Worm (Caenorhabditis elegans) whole organism, L2 larva: ENCODE results near the gene C01G12.5.

Experiments
- C34F6.9 ChIP-seq: fragments of 150-350 bp; optimal IDR thresholded peaks from 2 replicates; lab custom pipeline; 2014; ENCODE audit warnings: missing biosample characterization, missing genetic modification characterization
- F13H6.1 ChIP-seq: sonication (generic microtip); optimal IDR thresholded peaks from 2 replicates; lab custom pipeline; 2016; ENCODE audit warnings: missing genetic modification characterization, missing compliant biosample characterization
- R02D3.7 ChIP-seq: fragments of 150-350 bp; optimal IDR thresholded peaks from 2 replicates; lab custom pipeline; 2014; ENCODE audit warnings: missing biosample characterization, missing genetic modification characterization
- Y55F3AM.14 ChIP-seq: fragments of 200-800 bp; sonication (Bioruptor generic); optimal IDR thresholded peaks from 2 replicates; lab custom pipeline; 2018; ENCODE audit warnings: mild to moderate bottlenecking, missing genetic modification characterization, missing compliant biosample characterization
- ZK546.5 ChIP-seq: sonication (generic microtip); optimal IDR thresholded peaks from 2 replicates; lab custom pipeline; 2017; ENCODE audit warnings: missing biosample characterization, missing genetic modification characterization
- ama-1 ChIP-seq: fragments of 150-350 bp; optimal IDR thresholded peaks from 2 replicates; lab custom pipeline; 2018; ENCODE audit warnings: inconsistent platforms
- blmp-1 ChIP-seq: sonication (generic microtip); optimal IDR thresholded peaks from 2 replicates; lab custom pipeline; 2017; ENCODE audit warnings: missing genetic modification characterization, mild to moderate bottlenecking, missing compliant biosample characterization, antibody characterized with exemption, moderate library complexity; ENCODE audit not compliant: insufficient read depth
- ceh-16 ChIP-seq: fragments of 150-350 bp; optimal IDR thresholded peaks from 2 replicates; lab custom pipeline; 2014; ENCODE audit warnings: missing biosample characterization, missing genetic modification characterization
- crh-2 ChIP-seq: sonication (generic microtip); optimal IDR thresholded peaks from 2 replicates; lab custom pipeline; 2017; ENCODE audit warnings: missing biosample characterization, missing genetic modification characterization
- fos-1 ChIP-seq: fragments of 150-350 bp; optimal IDR thresholded peaks from 2 replicates; lab custom pipeline; 2014; ENCODE audit warnings: missing biosample characterization, missing genetic modification characterization
- gmeb-1 ChIP-seq: fragments of 150-350 bp; optimal IDR thresholded peaks from 2 replicates; lab custom pipeline; 2014; ENCODE audit warnings: missing biosample characterization, missing genetic modification characterization
- lin-13 ChIP-seq: fragments of 150-350 bp; optimal IDR thresholded peaks from 2 replicates; lab custom pipeline; 2014; ENCODE audit warnings: missing biosample characterization, missing genetic modification reagents, missing genetic modification characterization
- lsy-2 ChIP-seq, 2 experiments: fragments of 150-350 bp in 1 of 2; sonication (generic microtip) in 1 of 2; optimal IDR thresholded peaks; 2 replicates each; lab custom pipeline; 2014 to 2017; ENCODE audit warnings: missing biosample characterization in 2 of 2, missing genetic modification characterization in 2 of 2
- mab-5 ChIP-seq: fragments of 150-350 bp; optimal IDR thresholded peaks from 2 replicates; lab custom pipeline; 2014; ENCODE audit warnings: missing biosample characterization, missing genetic modification characterization
- mbf-1 ChIP-seq: sonication (generic microtip); optimal IDR thresholded peaks from 2 replicates; lab custom pipeline; 2017; ENCODE audit warnings: missing biosample characterization, missing genetic modification characterization
- mdl-1 ChIP-seq, 2 experiments: fragments of 150-350 bp in 1 of 2; sonication (generic microtip) in 1 of 2; optimal IDR thresholded peaks; 2 replicates each; lab custom pipeline; 2017; ENCODE audit warnings: missing biosample characterization in 2 of 2, missing genetic modification characterization in 2 of 2
- nhr-10 ChIP-seq: sonication (generic microtip); optimal IDR thresholded peaks from 2 replicates; lab custom pipeline; 2017; ENCODE audit warnings: missing biosample characterization, missing genetic modification characterization
- nhr-11 ChIP-seq: fragments of 150-350 bp; optimal IDR thresholded peaks from 2 replicates; lab custom pipeline; 2014; ENCODE audit warnings: missing biosample characterization, missing genetic modification characterization
- nhr-12 ChIP-seq: fragments of 150-350 bp; optimal IDR thresholded peaks from 2 replicates; lab custom pipeline; 2014; ENCODE audit warnings: missing biosample characterization, missing genetic modification characterization
- nhr-129 ChIP-seq: fragments of 150-350 bp; optimal IDR thresholded peaks from 2 replicates; lab custom pipeline; 2014; ENCODE audit warnings: missing biosample characterization, missing genetic modification characterization
- nhr-21 ChIP-seq: fragments of 150-350 bp; optimal IDR thresholded peaks from 2 replicates; lab custom pipeline; 2014; ENCODE audit warnings: missing biosample characterization, missing genetic modification characterization
- nhr-237 ChIP-seq: fragments of 150-350 bp; optimal IDR thresholded peaks from 2 replicates; lab custom pipeline; 2014; ENCODE audit warnings: missing biosample characterization, missing genetic modification characterization
- nhr-25 ChIP-seq: fragments of 150-350 bp; sonication (generic microtip); optimal IDR thresholded peaks from 3 replicates; lab custom pipeline; 2014; ENCODE audit warnings: missing biosample characterization, missing genetic modification characterization
- nhr-6 ChIP-seq: fragments of 150-350 bp; optimal IDR thresholded peaks from 2 replicates; lab custom pipeline; 2014; ENCODE audit warnings: missing biosample characterization, missing genetic modification characterization
- nhr-77 ChIP-seq: fragments of 150-350 bp; optimal IDR thresholded peaks from 2 replicates; lab custom pipeline; 2014; ENCODE audit warnings: missing biosample characterization, missing genetic modification characterization
- sem-4 ChIP-seq: fragments of 150-350 bp; optimal IDR thresholded peaks from 2 replicates; lab custom pipeline; 2014; ENCODE audit warnings: missing biosample characterization, missing genetic modification reagents, missing genetic modification characterization
- sma-3 ChIP-seq: sonication (generic microtip); optimal IDR thresholded peaks from 2 replicates; lab custom pipeline; 2016; ENCODE audit warnings: missing genetic modification reagents, missing genetic modification characterization, missing compliant biosample characterization
- sma-9 ChIP-seq, 2 experiments: fragments of 150-350 bp in 1 of 2; sonication (generic microtip) in 1 of 2; optimal IDR thresholded peaks; 2 replicates each; lab custom pipeline; 2014 to 2016; ENCODE audit warnings: missing genetic modification characterization in 2 of 2, mild to moderate bottlenecking in 1 of 2, missing biosample characterization in 1 of 2, missing compliant biosample characterization in 1 of 2, missing genetic modification reagents in 1 of 2, moderate library complexity in 1 of 2
- snpc-4 ChIP-seq: fragments of 150-350 bp; optimal IDR thresholded peaks from 2 replicates; lab custom pipeline; 2014; ENCODE audit warnings: missing biosample characterization, missing genetic modification characterization
- unc-39 ChIP-seq: fragments of 150-350 bp; optimal IDR thresholded peaks from 2 replicates; lab custom pipeline; 2014; ENCODE audit warnings: missing biosample characterization, missing genetic modification characterization
- unc-55 ChIP-seq: fragments of 150-350 bp; sonication (generic microtip); optimal IDR thresholded peaks from 3 replicates; lab custom pipeline; 2014; ENCODE audit warnings: missing biosample characterization, missing genetic modification reagents, missing genetic modification characterization
- unc-62 ChIP-seq: fragments of 150-350 bp; optimal IDR thresholded peaks from 2 replicates; lab custom pipeline; 2014; ENCODE audit warnings: missing biosample characterization, missing genetic modification reagents, missing genetic modification characterization
- zag-1 ChIP-seq: fragments of 150-350 bp; optimal IDR thresholded peaks from 2 replicates; lab custom pipeline; 2014; ENCODE audit warnings: missing biosample characterization, missing genetic modification characterization
- ztf-1 ChIP-seq: fragments of 200-800 bp; sonication (Bioruptor generic); conservative IDR thresholded peaks from 2 replicates; pipeline ENCODE4 v1.3.6; 2022; ENCODE audit warnings: missing genetic modification characterization, missing compliant biosample characterization
- ztf-11 ChIP-seq: sonication (generic microtip); optimal IDR thresholded peaks from 2 replicates; lab custom pipeline; 2017; ENCODE audit warnings: missing biosample characterization, missing genetic modification characterization
- ztf-4 ChIP-seq: fragments of 150-350 bp; optimal IDR thresholded peaks from 2 replicates; lab custom pipeline; 2014; ENCODE audit warnings: missing biosample characterization, missing genetic modification characterization

Gene C01G12.5

ce11 chrII:14567811-14568210, 19.5 kb downstream of the C01G12.5 start:
- TF ChIP-seq mbf-1 (no peak), mab-5 (tag; lab: Kevin White, UChicago) (no peak), sma-3 (GFP tag; lab: Kevin White, UChicago) (no peak), ceh-16 (tag; lab: Kevin White, UChicago) (no peak), unc-39 (tag; lab: Kevin White, UChicago) (no peak), nhr-10 (no peak), nhr-237 (tag; lab: Kevin White, UChicago) (no peak), sem-4 (no peak), C34F6.9 (tag; lab: Kevin White, UChicago) (no peak), nhr-129 (tag; lab: Kevin White, UChicago) (no peak), nhr-6 (tag; lab: Kevin White, UChicago) (no peak), nhr-12 (tag; lab: Kevin White, UChicago) (no peak)

DNA sequence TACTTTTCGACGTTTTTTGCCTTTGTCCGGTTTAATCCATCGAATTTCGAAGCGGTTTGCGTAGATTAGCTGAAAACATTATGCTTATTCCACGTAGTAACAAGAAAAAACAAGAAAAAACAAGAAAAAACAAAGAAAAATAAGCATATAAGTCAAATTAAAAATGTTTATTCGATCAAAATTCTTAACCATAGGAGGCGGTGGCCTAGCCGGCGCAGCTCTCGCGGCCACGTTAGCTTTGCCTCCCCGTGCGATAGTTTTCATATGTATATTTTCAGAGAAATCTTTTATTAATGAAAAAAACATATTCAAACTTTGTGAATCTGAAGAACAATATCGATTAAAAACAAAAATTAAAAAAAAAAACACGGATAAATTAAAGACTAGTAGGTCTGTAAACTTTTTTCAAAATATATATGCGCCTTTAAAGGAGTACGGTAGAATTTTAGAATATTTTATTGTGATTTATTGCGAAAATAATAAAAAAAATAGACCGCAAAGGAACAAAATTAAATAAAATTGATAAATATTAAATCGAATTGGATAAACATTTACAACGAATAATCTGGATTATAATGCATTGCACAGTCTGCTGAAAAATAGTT, 23.4 kb downstream of the C01G12.5 start:
- TF ChIP-seq sma-3 (GFP tag; lab: Kevin White, UChicago): peak; percentile 27
- peak; percentile 23 for TF ChIP-seq unc-55 (GFP tag; lab: Kevin White, UChicago)
- TF ChIP-seq lsy-2 (tag; optimal IDR thresholded peaks at IDR 0.05; lab: Kevin White, UChicago): peak; percentile 16 to 93

DNA sequence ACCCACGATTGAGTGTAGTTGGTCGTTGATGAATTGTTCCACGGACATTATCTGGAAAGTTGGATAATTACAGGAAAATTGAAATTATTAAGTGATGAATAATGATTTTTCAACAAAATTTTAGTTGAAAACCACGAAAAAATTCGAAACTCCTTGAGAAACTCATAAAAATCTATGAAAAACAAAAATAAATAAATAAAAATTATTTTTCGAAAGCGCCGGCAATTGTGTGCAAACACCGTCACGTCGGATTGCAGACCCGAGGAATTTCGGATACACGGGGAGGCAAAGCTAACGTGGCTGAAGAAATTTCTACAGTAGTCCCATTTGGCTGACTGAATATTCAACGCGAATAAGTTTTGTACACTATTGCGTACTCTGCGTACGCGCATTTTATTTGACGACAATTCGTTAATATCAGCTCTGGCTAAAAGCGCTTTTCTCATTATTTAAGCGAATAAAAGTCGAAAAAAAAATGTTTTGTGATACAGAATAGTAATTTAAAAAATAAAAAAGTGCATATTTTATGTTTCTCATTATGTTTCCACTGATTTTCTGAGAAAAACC, 25.7 kb downstream of the C01G12.5 start, which contains the start of gene mog-4:
Gene mog-4 (minus strand): TSS at position 51 of the 567 bp plus-strand sequence.
- TF ChIP-seq F13H6.1 (peak; percentile 94), crh-2 (peak; percentile 87), nhr-21 (tag; lab: Kevin White, UChicago) (peak; percentile 91), gmeb-1 (peak; percentile 81), fos-1 (peak; percentile 81), mdl-1 (tag; optimal IDR thresholded peaks at IDR 0.05; lab: Kevin White, UChicago) (peak in 1 of 2 experiments; percentile 80), sem-4 (peak; percentile 17), C34F6.9 (tag; lab: Kevin White, UChicago) (peak; percentile 85), sma-3 (GFP tag; lab: Kevin White, UChicago) (peak; percentile 99), nhr-77 (peak; percentile 92), nhr-237 (tag; lab: Kevin White, UChicago) (peak; percentile 67), ztf-4 (peak; percentile 46), lin-13 (GFP tag; lab: Kevin White, UChicago) (peak; percentile 92), ZK546.5 (peak; percentile 74), nhr-25 (peak; percentile 87), snpc-4 (peak; percentile 60), R02D3.7 (tag; lab: Kevin White, UChicago) (peak; percentile 21), unc-55 (GFP tag; lab: Kevin White, UChicago) (peak; percentile 84), zag-1 (peak; percentile 56), nhr-129 (tag; lab: Kevin White, UChicago) (peak; percentile 69), Y55F3AM.14 (GFP tag; lab: Kevin White, UChicago) (peak; percentile 87), nhr-6 (tag; lab: Kevin White, UChicago) (peak; percentile 73), lsy-2 (tag; optimal IDR thresholded peaks at IDR 0.05; lab: Kevin White, UChicago) (peak; percentile 96 to 99), mab-5 (tag; lab: Kevin White, UChicago) (peak; percentile 67)

DNA sequence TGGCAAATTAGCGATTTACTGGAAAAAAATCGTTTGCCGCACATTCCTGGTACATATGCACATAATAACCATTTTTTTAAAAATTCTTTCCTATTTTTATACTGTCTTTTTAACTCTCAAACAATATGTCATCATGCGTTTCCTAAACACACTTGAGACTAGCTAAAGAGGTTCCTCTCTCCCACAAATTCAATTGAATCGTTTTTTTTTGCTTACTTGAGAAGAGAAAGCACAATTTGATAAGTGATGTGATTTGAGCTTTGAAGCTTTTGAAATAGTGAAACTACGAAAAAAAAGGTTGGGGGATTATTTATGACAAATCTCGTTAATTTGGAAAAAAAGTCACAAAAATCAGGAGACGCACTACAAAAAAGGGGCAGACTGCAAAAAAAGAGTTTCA, 32.3 kb downstream of the C01G12.5 start:
- TF ChIP-seq ceh-16 (tag; lab: Kevin White, UChicago): no peak
- no peak for TF ChIP-seq Y55F3AM.14 (GFP tag; lab: Kevin White, UChicago)
- no peak for TF ChIP-seq R02D3.7 (tag; lab: Kevin White, UChicago)
- no peak for TF ChIP-seq nhr-237 (tag; lab: Kevin White, UChicago)
- TF ChIP-seq ama-1 (lab: Kevin White, UChicago): no peak
- no peak for TF ChIP-seq ztf-11 (tag; lab: Kevin White, UChicago)
- no peak for TF ChIP-seq ztf-1 (GFP tag; lab: Robert Waterston, UW)
- TF ChIP-seq unc-62 (GFP tag; lab: Kevin White, UChicago): no peak
- TF ChIP-seq unc-55 (GFP tag; lab: Kevin White, UChicago): no peak
- TF ChIP-seq gmeb-1: no peak
- TF ChIP-seq nhr-25: no peak
- no peak for TF ChIP-seq mab-5 (tag; lab: Kevin White, UChicago)
- TF ChIP-seq sma-9 (GFP tag; optimal IDR thresholded peaks at IDR 0.05; lab: Kevin White, UChicago): no peak
- no peak for TF ChIP-seq sma-9 (tag; optimal IDR thresholded peaks at IDR 0.05; lab: Kevin White, UChicago)
- TF ChIP-seq nhr-11 (tag; lab: Kevin White, UChicago): no peak
- TF ChIP-seq blmp-1 (tag; lab: Kevin White, UChicago): no peak
